Fruit fly (Drosophila melanogaster) whole organism, wandering third instar larva: ENCODE data around the gene Tlk.
A peak's percentile ranks its signal among the peaks of the same experiment; 100 is the strongest.

Experiments used
- Abd-B ChIP-seq: fragments of >200 bp; optimal IDR thresholded peaks from 2 replicates; lab custom pipeline; 2017; ENCODE audit warnings: missing biosample characterization, missing genetic modification characterization
- CG32264 ChIP-seq: fragments of 200-800 bp; sonication (Bioruptor generic); optimal IDR thresholded peaks from 2 replicates; lab custom pipeline; 2016; ENCODE audit warnings: missing biosample characterization, missing genetic modification characterization
- CG9705 ChIP-seq: fragments of 200-800 bp; sonication (Bioruptor generic); optimal IDR thresholded peaks from 2 replicates; lab custom pipeline; 2018; ENCODE audit warnings: missing biosample characterization, mild to moderate bottlenecking, missing genetic modification characterization
- CrebA ChIP-seq: fragments of 200-800 bp; sonication (Bioruptor generic); optimal IDR thresholded peaks from 2 replicates; lab custom pipeline; 2016; ENCODE audit warnings: missing biosample characterization, mild to moderate bottlenecking, missing genetic modification characterization, borderline replicate concordance
- Dfd ChIP-seq: fragments of >200 bp; optimal IDR thresholded peaks from 2 replicates; lab custom pipeline; 2017; ENCODE audit warnings: missing biosample characterization, missing genetic modification characterization
- Dif ChIP-seq: fragments of 200-275, 200-300 bp; sonication (Bioruptor generic); optimal IDR thresholded peaks from 2 replicates; lab custom pipeline; 2018; ENCODE audit warnings: missing biosample characterization, missing genetic modification characterization; ENCODE audit not compliant: partially characterized antibody
- GATAd ChIP-seq: sonication (Bioruptor generic); optimal IDR thresholded peaks from 2 replicates; lab custom pipeline; 2016; ENCODE audit warnings: missing biosample characterization, missing genetic modification characterization
- HLH106 ChIP-seq: fragments of 200-800 bp; optimal IDR thresholded peaks from 3 replicates; lab custom pipeline; 2019; ENCODE audit warnings: missing biosample characterization, mild to moderate bottlenecking, missing genetic modification characterization, moderate library complexity
- Hnf4 ChIP-seq: fragments of 200-800 bp; sonication (Bioruptor generic); optimal IDR thresholded peaks from 2 replicates; lab custom pipeline; 2016; ENCODE audit warnings: missing biosample characterization, mild to moderate bottlenecking, missing genetic modification characterization
- Hr78 ChIP-seq: fragments of >200 bp; optimal IDR thresholded peaks from 2 replicates; lab custom pipeline; 2017; ENCODE audit warnings: missing biosample characterization, missing genetic modification characterization
- Hr83 ChIP-seq: fragments of 200-300 bp; sonication (Bioruptor generic); optimal IDR thresholded peaks from 2 replicates; lab custom pipeline; 2016; ENCODE audit warnings: missing biosample characterization, mild to moderate bottlenecking, missing genetic modification characterization, moderate library complexity; ENCODE audit not compliant: poor library complexity, severe bottlenecking
- Jra ChIP-seq: sonication (Bioruptor generic); optimal IDR thresholded peaks from 2 replicates; lab custom pipeline; 2016; ENCODE audit warnings: missing biosample characterization, missing genetic modification characterization
- Mio ChIP-seq: sonication (Bioruptor generic); optimal IDR thresholded peaks from 2 replicates; lab custom pipeline; 2016; ENCODE audit warnings: missing biosample characterization, missing genetic modification characterization
- Myc ChIP-seq: fragments of >200 bp; optimal IDR thresholded peaks from 2 replicates; lab custom pipeline; 2017
- N ChIP-seq: fragments of >200 bp; optimal IDR thresholded peaks from 2 replicates; lab custom pipeline; 2018; ENCODE audit warnings: missing biosample characterization, missing external identifiers, missing genetic modification characterization
- OdsH ChIP-seq: fragments of 200-800 bp; sonication (Bioruptor generic); optimal IDR thresholded peaks from 2 replicates; lab custom pipeline; 2016; ENCODE audit warnings: missing biosample characterization, mild to moderate bottlenecking, missing genetic modification characterization
- Rel ChIP-seq, 2 experiments: fragments of 200-800 bp; sonication (Bioruptor generic) in 1 of 2; optimal IDR thresholded peaks; 2 replicates in 1 of 2; 3 replicates in 1 of 2; lab custom pipeline; 2016 to 2019; ENCODE audit warnings: mild to moderate bottlenecking in 2 of 2, missing biosample characterization in 2 of 2, missing genetic modification characterization in 2 of 2, moderate library complexity in 1 of 2
- Sp1 ChIP-seq: fragments of 200-800 bp; sonication (Bioruptor generic); optimal IDR thresholded peaks from 3 replicates; lab custom pipeline; 2019; ENCODE audit warnings: missing biosample characterization, mild to moderate bottlenecking, missing genetic modification characterization, moderate library complexity
- Vsx2 ChIP-seq: fragments of 200-300, 225-300 bp; sonication (Bioruptor generic); optimal IDR thresholded peaks from 2 replicates; lab custom pipeline; 2018; ENCODE audit warnings: missing biosample characterization, missing genetic modification characterization; ENCODE audit not compliant: partially characterized antibody
- br ChIP-seq: fragments of 200-800 bp; sonication (Bioruptor generic); optimal IDR thresholded peaks from 2 replicates; lab custom pipeline; 2016; ENCODE audit warnings: missing biosample characterization, missing genetic modification characterization
- brk ChIP-seq: fragments of 200-800 bp; sonication (Bioruptor generic); optimal IDR thresholded peaks from 2 replicates; lab custom pipeline; 2016; ENCODE audit warnings: missing biosample characterization, mild to moderate bottlenecking, missing genetic modification characterization
- dl ChIP-seq, 2 experiments: fragments of 175-275, 200-275 bp in 1 of 2; fragments of 200-275 bp in 1 of 2; sonication (Bioruptor generic); optimal IDR thresholded peaks; lab custom pipeline; 2018; ENCODE audit warnings: mild to moderate bottlenecking in 2 of 2, missing biosample characterization in 2 of 2, missing genetic modification characterization in 2 of 2, moderate library complexity in 2 of 2; ENCODE audit not compliant: partially characterized antibody in 2 of 2, insufficient read depth in 1 of 2
- dmrt93B ChIP-seq: fragments of 200-800 bp; sonication (Bioruptor generic); optimal IDR thresholded peaks from 2 replicates; lab custom pipeline; 2018; ENCODE audit warnings: missing biosample characterization, mild to moderate bottlenecking, missing genetic modification characterization
- dsf ChIP-seq: sonication (Bioruptor generic); optimal IDR thresholded peaks from 2 replicates; lab custom pipeline; 2016; ENCODE audit warnings: missing biosample characterization, missing genetic modification characterization, borderline replicate concordance
- ey ChIP-seq: fragments of 200-800 bp; sonication (Bioruptor generic); optimal IDR thresholded peaks from 2 replicates; lab custom pipeline; 2016; ENCODE audit warnings: missing biosample characterization, missing genetic modification characterization
- foxo ChIP-seq, 2 experiments: fragments of 200-800 bp; sonication (Bioruptor generic); optimal IDR thresholded peaks; 2 replicates in 1 of 2; 3 replicates in 1 of 2; lab custom pipeline; 2016 to 2017; ENCODE audit warnings: missing biosample characterization in 2 of 2, missing genetic modification characterization in 2 of 2
- fru ChIP-seq: fragments of 200-800 bp; sonication (Bioruptor generic); optimal IDR thresholded peaks from 3 replicates; lab custom pipeline; 2016; ENCODE audit warnings: missing biosample characterization, mild to moderate bottlenecking, missing genetic modification characterization
- h ChIP-seq: fragments of 200-800 bp; sonication (Bioruptor generic); optimal IDR thresholded peaks from 3 replicates; lab custom pipeline; 2016; ENCODE audit warnings: missing biosample characterization, mild to moderate bottlenecking, missing genetic modification characterization
- jim ChIP-seq: fragments of 175-275, 200-325 bp; sonication (Bioruptor generic); optimal IDR thresholded peaks from 2 replicates; lab custom pipeline; 2016; ENCODE audit warnings: missing biosample characterization, mild to moderate bottlenecking, missing genetic modification characterization
- lola ChIP-seq: fragments of >200 bp; optimal IDR thresholded peaks from 2 replicates; lab custom pipeline; 2017; ENCODE audit warnings: missing biosample characterization, missing genetic modification characterization
- pan ChIP-seq: fragments of >200 bp; optimal IDR thresholded peaks from 2 replicates; lab custom pipeline; 2017
- psq ChIP-seq: fragments of 200-800 bp; sonication (Bioruptor generic); optimal IDR thresholded peaks from 3 replicates; lab custom pipeline; 2017; ENCODE audit warnings: missing biosample characterization, mild to moderate bottlenecking, missing genetic modification characterization, moderate library complexity
- rgr ChIP-seq: fragments of 200-800 bp; sonication (Bioruptor generic); optimal IDR thresholded peaks from 3 replicates; lab custom pipeline; 2016; ENCODE audit warnings: missing biosample characterization, mild to moderate bottlenecking, missing genetic modification characterization
- sage ChIP-seq: fragments of 200-800 bp; sonication (Bioruptor generic); optimal IDR thresholded peaks from 2 replicates; lab custom pipeline; 2016; ENCODE audit warnings: missing biosample characterization, mild to moderate bottlenecking, missing genetic modification characterization
- sv ChIP-seq: fragments of 200-800 bp; sonication (Bioruptor generic); optimal IDR thresholded peaks from 3 replicates; lab custom pipeline; 2016; ENCODE audit warnings: missing biosample characterization, missing genetic modification characterization
- tai ChIP-seq: sonication (Bioruptor generic); optimal IDR thresholded peaks from 2 replicates; lab custom pipeline; 2016; ENCODE audit warnings: missing biosample characterization, missing genetic modification characterization
- usp ChIP-seq: fragments of >200 bp; optimal IDR thresholded peaks from 2 replicates; lab custom pipeline; 2017; ENCODE audit warnings: missing biosample characterization, missing genetic modification characterization
- woc ChIP-seq: sonication (Bioruptor generic); optimal IDR thresholded peaks from 2 replicates; lab custom pipeline; 2016; ENCODE audit warnings: missing biosample characterization, mild to moderate bottlenecking, missing genetic modification characterization

Tlk gene

dm6 chrX:3681729-3682482 is 37.9 kb upstream of the Tlk start (continued):
- TF ChIP-seq Dfd (no peak), ey (GFP tag; lab: Kevin White, UChicago) (peak; percentile 74), Hnf4 (GFP tag; lab: Kevin White, UChicago) (peak; percentile 64)

dm6 chrX:3682483-3682813 is 37.4 kb upstream of the Tlk start:
- TF ChIP-seq dl (GFP tag; optimal IDR thresholded peaks at IDR 0.05; lab: Kevin White, UChicago; ENCODE audit: insufficient read depth in 1 of 2, partially characterized antibody in 2 of 2), result peak in 1 of 2 experiments; percentile 28
- TF ChIP-seq jim (GFP tag; lab: Kevin White, UChicago), result no peak
- TF ChIP-seq, all 38 proteins: peak for 1

dm6 chrX:3684809-3685533 is 34.8 kb upstream of the Tlk start:
- TF ChIP-seq CG9705 (GFP tag; lab: Kevin White, UChicago), result no peak
- TF ChIP-seq Hnf4 (GFP tag; lab: Kevin White, UChicago), result no peak
- TF ChIP-seq sage (GFP tag; lab: Kevin White, UChicago), result peak; percentile 20
- TF ChIP-seq brk (GFP tag; lab: Kevin White, UChicago), result peak; percentile 17
- TF ChIP-seq fru, result peak; percentile 74
- no peak for TF ChIP-seq jim (GFP tag; lab: Kevin White, UChicago)
- TF ChIP-seq psq, result no peak
- TF ChIP-seq rgr (GFP tag; lab: Kevin White, UChicago), result peak; percentile 62
- peak; percentile 50 for TF ChIP-seq ey (GFP tag; lab: Kevin White, UChicago)
- TF ChIP-seq OdsH (GFP tag; lab: Kevin White, UChicago), result peak; percentile 62
- TF ChIP-seq usp (GFP tag; lab: Kevin White, UChicago), result no peak
- TF ChIP-seq foxo (GFP tag; optimal IDR thresholded peaks at IDR 0.05; lab: Kevin White, UChicago), result peak in 1 of 2 experiments; percentile 72
- no peak for TF ChIP-seq Mio
- no peak for TF ChIP-seq dl (GFP tag; optimal IDR thresholded peaks at IDR 0.05; lab: Kevin White, UChicago; ENCODE audit: insufficient read depth in 1 of 2, partially characterized antibody in 2 of 2)
- TF ChIP-seq N (GFP tag; lab: Kevin White, UChicago), result no peak
- TF ChIP-seq Dfd, result no peak
- TF ChIP-seq Myc (lab: Kevin White, UChicago), result no peak
- TF ChIP-seq Sp1 (GFP tag; lab: Kevin White, UChicago), result peak; percentile 63
- TF ChIP-seq HLH106 (tag; lab: Kevin White, UChicago), result peak; percentile 62
- no peak for TF ChIP-seq Abd-B (GFP tag; lab: Kevin White, UChicago)
- no peak for TF ChIP-seq dsf
- TF ChIP-seq Dif (GFP tag; lab: Kevin White, UChicago), result no peak
- TF ChIP-seq lola (GFP tag; lab: Kevin White, UChicago), result no peak
- TF ChIP-seq CG32264 (GFP tag; lab: Kevin White, UChicago), result no peak
- no peak for TF ChIP-seq Hr83
- no peak for TF ChIP-seq dmrt93B (GFP tag; lab: Kevin White, UChicago)
- TF ChIP-seq pan (lab: Kevin White, UChicago), result no peak
- TF ChIP-seq h, result peak; percentile 65
- TF ChIP-seq Hr78, result no peak
- TF ChIP-seq woc, result peak; percentile 7
- TF ChIP-seq br (GFP tag; lab: Kevin White, UChicago), result peak; percentile 13
- TF ChIP-seq CrebA, result no peak
- TF ChIP-seq Jra, result no peak
- no peak for TF ChIP-seq Rel (GFP tag; optimal IDR thresholded peaks at IDR 0.05; lab: Kevin White, UChicago)
- TF ChIP-seq Rel (tag; optimal IDR thresholded peaks at IDR 0.05; lab: Kevin White, UChicago), result no peak
- no peak for TF ChIP-seq GATAd
- no peak for TF ChIP-seq Vsx2 (GFP tag; lab: Kevin White, UChicago)
- no peak for TF ChIP-seq sv (GFP tag; lab: Kevin White, UChicago)
- TF ChIP-seq tai (GFP tag; lab: Kevin White, UChicago), result no peak
